Worm (Caenorhabditis elegans) whole organism, early embryonic: ENCODE results near the gene mdt-28.

Source experiments
- B0310.2 ChIP-seq: sonication (generic microtip); optimal IDR thresholded peaks from 2 replicates; lab custom pipeline; 2016; ENCODE audit warnings: mild to moderate bottlenecking, missing genetic modification characterization, missing compliant biosample characterization
- F13C5.2 ChIP-seq: sonication (generic microtip); optimal IDR thresholded peaks from 2 replicates; lab custom pipeline; 2017; ENCODE audit warnings: mild to moderate bottlenecking, missing genetic modification characterization, inconsistent platforms, missing compliant biosample characterization
- aly-1 ChIP-seq: sonication (generic microtip); optimal IDR thresholded peaks from 2 replicates; lab custom pipeline; 2016; ENCODE audit warnings: missing genetic modification characterization, missing compliant biosample characterization
- ama-1 ChIP-seq: fragments of 150-350 bp; optimal IDR thresholded peaks from 2 replicates; lab custom pipeline; 2014
- ceh-13 ChIP-seq: fragments of 200-800 bp; sonication (Bioruptor generic); optimal IDR thresholded peaks from 2 replicates; lab custom pipeline; 2018; ENCODE audit warnings: mild to moderate bottlenecking, missing genetic modification characterization, missing compliant biosample characterization
- ceh-36 ChIP-seq: sonication (generic microtip); optimal IDR thresholded peaks from 2 replicates; lab custom pipeline; 2016; ENCODE audit warnings: missing genetic modification characterization, inconsistent platforms, missing compliant biosample characterization
- ets-7 ChIP-seq: sonication (generic microtip); optimal IDR thresholded peaks from 2 replicates; lab custom pipeline; 2016; ENCODE audit warnings: missing genotype, missing genetic modification characterization, missing compliant biosample characterization
- flt-1 ChIP-seq: fragments of 200-800 bp; sonication (Bioruptor generic); IDR thresholded peaks from 2 replicates; pipeline ENCODE4 v1.3.6; 2022; ENCODE audit warnings: missing genetic modification characterization, missing compliant biosample characterization
- hmbx-1 ChIP-seq: sonication (generic microtip); optimal IDR thresholded peaks from 2 replicates; lab custom pipeline; 2016; ENCODE audit warnings: mild to moderate bottlenecking, missing genetic modification characterization, missing compliant biosample characterization
- hmg-4 ChIP-seq: fragments of 200-800 bp; sonication (Bioruptor generic); optimal IDR thresholded peaks from 2 replicates; lab custom pipeline; 2018; ENCODE audit warnings: mild to moderate bottlenecking, missing genetic modification characterization, missing compliant biosample characterization
- hnd-1 ChIP-seq: sonication (generic microtip); optimal IDR thresholded peaks from 2 replicates; lab custom pipeline; 2016; ENCODE audit warnings: missing genetic modification characterization, missing compliant biosample characterization
- pes-1 ChIP-seq: fragments of 200-800 bp; sonication (Bioruptor generic); IDR thresholded peaks from 2 replicates; pipeline ENCODE4 v1.3.6; 2022; ENCODE audit warnings: missing genetic modification reagents, missing genetic modification characterization, missing compliant biosample characterization
- scrt-1 ChIP-seq: fragments of 200-800 bp; sonication (Bioruptor generic); IDR thresholded peaks from 2 replicates; pipeline ENCODE4 v1.3.6; 2022; ENCODE audit warnings: missing genetic modification characterization, missing compliant biosample characterization
- sea-1 ChIP-seq: fragments of 200-800 bp; sonication (Bioruptor generic); conservative IDR thresholded peaks from 2 replicates; pipeline ENCODE4 v1.3.6; 2022; ENCODE audit warnings: missing genetic modification characterization, missing compliant biosample characterization
- tbx-11 ChIP-seq: fragments of 200-800 bp; sonication (Bioruptor generic); IDR thresholded peaks from 2 replicates; pipeline ENCODE4 v1.3.6; 2022; ENCODE audit warnings: missing genetic modification characterization, missing compliant biosample characterization
- tbx-37 ChIP-seq: fragments of 200-800 bp; sonication (Bioruptor generic); conservative IDR thresholded peaks from 2 replicates; pipeline ENCODE4 v1.3.6; 2022; ENCODE audit warnings: missing genetic modification reagents, missing genetic modification characterization, missing compliant biosample characterization
- tra-4 ChIP-seq: sonication (generic microtip); optimal IDR thresholded peaks from 2 replicates; lab custom pipeline; 2017; ENCODE audit warnings: missing genetic modification characterization, missing compliant biosample characterization

The mdt-28 gene

DNA sequence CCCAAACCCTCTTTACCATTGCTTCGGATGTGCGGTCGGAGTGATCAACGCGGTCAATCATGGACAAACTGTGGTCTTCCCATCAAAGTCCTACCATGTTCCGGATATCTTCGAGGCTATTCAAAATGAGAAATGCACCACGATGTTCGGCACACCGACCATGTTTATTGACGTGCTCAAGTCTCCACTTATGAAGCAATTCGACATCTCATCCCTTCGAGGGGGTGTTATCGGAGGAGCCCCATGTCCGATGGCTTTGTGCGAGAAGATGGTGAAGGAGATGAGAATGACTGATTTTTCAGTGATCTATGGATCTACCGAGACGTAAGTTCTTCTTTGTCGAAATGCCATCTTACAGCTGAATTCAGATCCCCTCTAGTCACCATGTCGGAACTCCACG, 6.8 kb downstream of the mdt-28 start:
- TF ChIP-seq scrt-1 (GFP tag; lab: Robert Waterston, UW) (no peak), tbx-11 (GFP tag; lab: Robert Waterston, UW) (no peak), hmg-4 (GFP tag; lab: Kevin White, UChicago) (no peak), ceh-36 (tag; lab: Kevin White, UChicago) (no peak), F13C5.2 (tag; lab: Kevin White, UChicago) (no peak), ets-7 (tag; lab: Kevin White, UChicago) (no peak), hnd-1 (tag; lab: Kevin White, UChicago) (no peak)

DNA sequence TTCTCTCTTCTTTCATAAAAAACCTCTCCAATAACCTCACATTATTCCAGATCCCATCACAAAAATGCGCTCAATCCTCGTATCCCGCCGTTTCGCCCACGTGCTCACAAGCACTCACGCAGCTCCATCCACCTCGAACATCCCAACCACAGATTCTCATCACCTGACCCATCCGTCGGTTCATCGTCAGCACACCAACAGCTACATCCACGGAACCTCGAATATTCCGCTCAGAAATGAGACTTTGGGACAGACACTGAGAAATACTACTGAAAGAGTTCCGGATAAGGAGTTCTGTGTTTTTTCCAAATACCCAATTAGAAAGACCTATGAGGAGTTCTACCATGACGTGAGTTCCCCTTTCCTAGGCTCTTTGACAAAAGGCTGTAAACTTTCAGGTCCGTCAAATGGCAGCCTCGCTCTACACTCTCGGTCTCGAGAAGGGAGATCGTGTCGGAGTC, 7.8 kb downstream of the mdt-28 start, which contains the start of gene acs-2:
TSS of gene acs-2 (plus strand) at position 51 of the 461 bp plus-strand sequence.
- TF ChIP-seq scrt-1 (GFP tag; lab: Robert Waterston, UW) (no peak), tra-4 (tag; lab: Kevin White, UChicago) (no peak), F13C5.2 (tag; lab: Kevin White, UChicago) (no peak), hmbx-1 (tag; lab: Kevin White, UChicago) (no peak), sea-1 (GFP tag; lab: Robert Waterston, UW) (no peak), tbx-37 (GFP tag; lab: Robert Waterston, UW) (no peak), hnd-1 (tag; lab: Kevin White, UChicago) (no peak), hmg-4 (GFP tag; lab: Kevin White, UChicago) (no peak), flt-1 (GFP tag; lab: Robert Waterston, UW) (no peak), ceh-13 (no peak), aly-1 (tag; lab: Kevin White, UChicago) (no peak), ceh-36 (tag; lab: Kevin White, UChicago) (no peak)

DNA sequence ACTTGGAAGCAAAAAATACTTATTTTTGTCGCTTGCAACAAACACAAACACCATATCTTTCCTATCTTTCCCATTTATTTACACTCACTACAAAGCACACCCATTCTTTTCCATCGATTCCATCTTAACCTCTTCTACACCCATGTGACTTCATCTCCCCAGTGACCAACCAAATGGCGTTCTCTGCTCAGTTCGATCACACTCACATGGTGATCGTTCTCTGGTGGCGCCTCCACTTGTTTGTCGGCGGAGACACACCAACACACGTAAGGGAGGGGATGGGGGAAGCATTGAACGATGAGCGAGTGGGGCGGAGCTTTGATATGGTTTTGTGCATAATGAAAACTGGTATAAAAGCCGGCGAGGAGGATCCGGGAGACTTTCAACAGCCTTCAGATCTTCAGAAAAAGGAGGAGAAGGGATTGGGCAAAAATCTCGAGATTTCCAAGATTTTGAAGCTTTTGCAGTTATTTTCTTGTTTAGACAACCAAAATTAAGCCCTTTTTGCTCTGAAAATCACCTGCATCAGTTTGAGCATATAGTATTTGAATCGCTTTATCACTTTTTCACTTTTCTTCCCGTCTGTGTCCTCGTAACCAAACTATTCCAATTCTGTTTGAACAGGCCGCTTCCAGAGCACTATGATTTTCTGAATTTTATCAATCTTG, 8.6 kb downstream of the mdt-28 start:
- TF ChIP-seq tra-4 (tag; lab: Kevin White, UChicago) (no peak), ceh-13 (no peak), ama-1 (lab: Kevin White, UChicago) (no peak), ceh-36 (tag; lab: Kevin White, UChicago) (no peak), B0310.2 (tag; lab: Kevin White, UChicago) (no peak), aly-1 (tag; lab: Kevin White, UChicago) (no peak), tbx-37 (GFP tag; lab: Robert Waterston, UW) (no peak), F13C5.2 (tag; lab: Kevin White, UChicago) (no peak), pes-1 (no peak), flt-1 (GFP tag; lab: Robert Waterston, UW) (no peak), hnd-1 (tag; lab: Kevin White, UChicago) (no peak), hmg-4 (GFP tag; lab: Kevin White, UChicago) (no peak)

DNA sequence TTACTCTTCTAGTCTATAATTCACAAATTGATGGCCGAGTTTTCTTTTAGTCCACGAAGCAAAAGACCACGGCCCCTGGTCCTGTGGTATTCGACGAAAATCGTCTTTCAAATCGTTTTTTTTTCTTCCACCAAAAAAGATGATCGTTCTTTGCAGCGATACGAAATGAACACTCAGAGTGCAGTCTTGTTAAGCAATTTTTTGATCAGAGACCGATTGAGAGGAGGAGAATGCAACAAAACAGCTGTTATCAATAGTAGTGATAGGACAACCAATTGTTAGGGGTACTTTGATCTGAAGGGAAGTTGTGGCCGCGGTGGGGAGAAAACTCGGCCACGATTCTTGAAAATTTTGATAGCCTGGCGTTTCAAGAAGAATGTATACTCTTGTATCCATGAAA, 11.2 kb downstream of the mdt-28 start:
- TF ChIP-seq F13C5.2 (tag; lab: Kevin White, UChicago) (no peak), tbx-11 (GFP tag; lab: Robert Waterston, UW) (no peak), aly-1 (tag; lab: Kevin White, UChicago) (no peak), B0310.2 (tag; lab: Kevin White, UChicago) (no peak), sea-1 (GFP tag; lab: Robert Waterston, UW) (no peak)

DNA sequence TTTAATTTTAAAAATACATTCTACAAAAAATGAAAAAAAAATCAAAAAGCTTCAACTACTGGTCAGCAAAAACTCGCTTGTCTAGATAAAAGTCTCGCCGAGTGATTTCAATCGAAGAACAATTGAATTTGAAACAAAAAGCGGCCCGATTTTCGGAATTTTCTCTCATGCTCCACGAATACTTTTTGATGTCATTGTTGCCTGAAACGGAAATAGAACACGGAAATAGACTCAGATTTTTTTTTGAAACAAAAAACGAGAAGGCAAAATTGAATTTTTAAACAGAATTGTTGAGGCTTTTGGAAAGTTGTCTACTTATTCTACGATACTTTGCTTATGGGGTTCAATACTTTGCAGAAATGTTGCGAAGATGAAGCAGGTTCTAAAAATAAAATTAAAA, 11.7 kb downstream of the mdt-28 start:
- TF ChIP-seq scrt-1 (GFP tag; lab: Robert Waterston, UW) (no peak), pes-1 (no peak), hmbx-1 (tag; lab: Kevin White, UChicago) (no peak), tbx-11 (GFP tag; lab: Robert Waterston, UW) (no peak), F13C5.2 (tag; lab: Kevin White, UChicago) (no peak), sea-1 (GFP tag; lab: Robert Waterston, UW) (no peak), hnd-1 (tag; lab: Kevin White, UChicago) (no peak)

DNA sequence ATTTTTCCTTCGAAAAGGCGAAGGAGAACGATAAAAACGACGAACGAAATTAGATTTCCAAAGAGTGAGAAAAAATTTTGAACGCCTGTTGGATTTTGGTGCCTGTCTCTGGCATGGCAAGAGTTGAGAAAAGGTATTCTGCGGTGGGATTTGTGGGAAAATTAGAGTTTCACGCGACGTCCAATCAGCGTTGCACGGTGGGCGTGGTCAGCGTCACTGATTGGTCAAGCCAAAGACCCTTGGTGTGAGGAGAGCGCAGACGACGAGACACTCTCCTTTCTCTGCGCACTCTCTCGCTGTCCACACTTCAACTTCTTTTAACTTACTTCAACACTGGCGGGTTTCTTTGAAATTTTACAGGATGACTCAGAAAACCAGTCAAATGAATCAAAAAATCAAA, 12.7 kb downstream of the mdt-28 start:
- TF ChIP-seq B0310.2 (tag; lab: Kevin White, UChicago) = no peak
- TF ChIP-seq ama-1 (lab: Kevin White, UChicago) = no peak
- TF ChIP-seq ets-7 (tag; lab: Kevin White, UChicago) = no peak
- no peak for TF ChIP-seq hmg-4 (GFP tag; lab: Kevin White, UChicago)
- TF ChIP-seq aly-1 (tag; lab: Kevin White, UChicago) = no peak
- no peak for TF ChIP-seq hmbx-1 (tag; lab: Kevin White, UChicago)
- no peak for TF ChIP-seq pes-1
- TF ChIP-seq tbx-37 (GFP tag; lab: Robert Waterston, UW) = no peak

DNA sequence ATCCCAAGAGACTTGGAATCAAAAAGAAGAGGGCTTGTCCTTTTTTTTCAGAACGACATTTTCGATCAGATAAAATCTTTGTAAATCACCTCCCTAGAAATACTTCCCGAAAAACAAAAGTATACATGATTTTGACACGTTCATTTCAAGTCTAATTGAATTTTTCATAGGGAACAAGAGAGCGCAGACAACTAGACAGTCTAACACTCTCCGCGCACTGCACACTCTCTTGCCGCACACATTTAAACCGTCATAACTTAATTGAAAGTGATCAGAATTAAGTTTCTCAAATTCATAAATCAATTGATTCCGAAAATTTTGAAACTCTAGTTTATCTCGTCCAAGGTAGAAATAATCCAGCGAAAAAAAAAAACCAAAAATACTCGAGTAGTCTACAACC, 15.5 kb downstream of the mdt-28 start:
- TF ChIP-seq hnd-1 (tag; lab: Kevin White, UChicago) = no peak
- TF ChIP-seq ceh-13 = no peak
- no peak for TF ChIP-seq scrt-1 (GFP tag; lab: Robert Waterston, UW)
- no peak for TF ChIP-seq tra-4 (tag; lab: Kevin White, UChicago)
- no peak for TF ChIP-seq pes-1
- no peak for TF ChIP-seq tbx-37 (GFP tag; lab: Robert Waterston, UW)
- TF ChIP-seq flt-1 (GFP tag; lab: Robert Waterston, UW) = no peak
- TF ChIP-seq B0310.2 (tag; lab: Kevin White, UChicago) = no peak
- TF ChIP-seq hmg-4 (GFP tag; lab: Kevin White, UChicago) = no peak

DNA sequence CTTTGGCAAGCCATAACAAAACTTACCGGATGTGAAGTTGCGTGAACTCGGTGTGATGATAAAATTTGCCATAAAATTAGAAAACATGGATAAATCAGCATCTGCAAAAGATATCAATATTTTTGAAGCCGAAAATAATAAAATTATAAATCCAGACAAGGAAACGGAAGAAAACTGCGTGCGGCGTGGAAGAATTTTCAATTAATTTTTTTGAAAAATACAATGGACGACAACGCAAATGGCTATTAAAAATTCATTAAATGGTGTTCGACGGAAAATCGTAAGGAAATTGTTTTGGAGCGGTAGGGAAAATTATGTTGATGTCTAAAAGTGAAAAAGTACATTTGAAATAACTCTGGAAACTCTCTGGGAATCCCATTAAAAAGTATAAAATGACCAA, 16.2 kb downstream of the mdt-28 start, which contains the start of gene acr-18:
TSS of gene acr-18 (minus strand) at position 101 of the 400 bp plus-strand sequence.
- no peak for TF ChIP-seq B0310.2 (tag; lab: Kevin White, UChicago)
